Worm (Caenorhabditis elegans): Measurements from ENCODE around the gene Y102E9.6.

Gene Y102E9.6

DNA sequence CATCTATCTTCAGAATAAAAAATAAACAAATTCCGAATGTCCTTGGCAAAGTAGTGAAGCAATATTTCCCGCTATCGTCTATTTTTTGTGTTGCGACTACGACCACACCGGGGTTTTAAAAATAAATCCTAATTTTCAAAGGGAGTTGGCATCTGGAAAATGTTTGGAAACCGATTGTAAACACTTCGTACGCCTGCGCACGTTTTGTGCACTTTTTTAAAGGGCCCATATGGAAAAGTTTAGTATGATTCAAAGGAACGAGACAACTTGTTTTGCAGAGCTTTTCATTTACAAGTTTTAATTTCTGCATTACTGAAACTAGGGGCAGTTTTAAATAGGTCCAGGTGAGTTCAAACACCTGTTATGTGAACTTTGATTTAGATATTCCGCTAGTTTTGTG is 3.6 kb upstream of the Y102E9.6 start:
- TF ChIP-seq flh-1 (GFP tag; optimal IDR thresholded peaks at IDR 0.05): no peak
- no peak for TF ChIP-seq ham-2 (GFP tag; optimal IDR thresholded peaks at IDR 0.05)
- no peak for TF ChIP-seq unc-62 (GFP tag; optimal IDR thresholded peaks at IDR 0.05)
- no peak for TF ChIP-seq sptf-1 (tag; optimal IDR thresholded peaks at IDR 0.05)
- no peak for TF ChIP-seq nhr-76 (tag; optimal IDR thresholded peaks at IDR 0.05)

DNA sequence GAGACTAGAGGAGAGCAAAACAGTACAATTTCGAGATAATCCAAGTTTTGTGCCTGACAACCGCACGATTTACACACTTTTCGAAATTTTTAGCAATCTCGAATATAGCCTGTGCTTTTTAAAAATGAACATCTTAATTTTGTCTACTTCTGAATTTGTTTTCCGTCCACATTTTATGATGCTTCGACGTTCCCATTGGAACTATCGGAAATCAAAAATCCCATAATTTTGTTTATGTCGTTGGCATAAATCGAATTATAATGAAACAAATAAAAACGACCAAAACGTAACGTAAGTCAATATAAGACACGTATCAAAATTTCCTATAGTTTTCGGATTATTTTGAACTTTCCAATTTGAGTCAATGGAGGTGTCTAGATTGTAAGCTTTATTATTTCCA is 505 bp upstream of the Y102E9.6 start, which contains the start of gene K07E12.2:
Gene K07E12.2 (plus strand): TSS at position 301 of the 400 bp plus-strand sequence.
- TF ChIP-seq hlh-1 (tag; optimal IDR thresholded peaks at IDR 0.05): no peak
- TF ChIP-seq elt-1 (tag; optimal IDR thresholded peaks at IDR 0.05; ENCODE audit: borderline replicate concordance, insufficient read depth): no peak
- no peak for TF ChIP-seq ceh-83 (GFP tag; optimal IDR thresholded peaks at IDR 0.05)
- TF ChIP-seq M03D4.4 (tag; optimal IDR thresholded peaks at IDR 0.05): no peak
- no peak for TF ChIP-seq blmp-1 (tag; optimal IDR thresholded peaks at IDR 0.05)
- no peak for TF ChIP-seq mls-2 (tag; optimal IDR thresholded peaks at IDR 0.05)
- TF ChIP-seq zip-8 (tag; optimal IDR thresholded peaks at IDR 0.05): no peak

DNA sequence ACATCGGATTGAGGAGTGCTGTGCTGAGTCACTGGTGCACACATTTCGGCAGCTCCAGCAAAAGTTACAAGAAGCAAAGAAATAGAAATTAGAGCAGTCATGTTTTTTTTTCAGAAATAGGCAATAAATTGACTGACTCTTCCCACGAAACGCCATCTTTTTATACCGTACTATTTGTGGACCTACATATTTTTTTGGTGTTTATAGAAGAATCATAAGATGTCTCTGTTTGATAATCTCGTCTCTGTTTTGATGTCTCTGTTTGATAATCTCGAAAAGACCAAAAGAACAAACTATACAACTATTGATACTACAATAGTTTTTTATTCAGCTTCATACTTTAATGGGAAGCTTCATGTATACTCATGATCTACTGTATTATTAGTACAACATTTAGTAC is 2.0 kb downstream of the Y102E9.6 start, which contains the start of gene Y102E9.3:
Gene Y102E9.3 (minus strand): TSS at position 101 of the 400 bp plus-strand sequence.
- TF ChIP-seq lin-13 (tag; optimal IDR thresholded peaks at IDR 0.05): no peak
- no peak for TF ChIP-seq nhr-237 (tag; optimal IDR thresholded peaks at IDR 0.05)
- no peak for TF ChIP-seq ceh-39 (tag; optimal IDR thresholded peaks at IDR 0.05)
- TF ChIP-seq unc-120 (tag; optimal IDR thresholded peaks at IDR 0.05; ENCODE audit: poor library complexity, severe bottlenecking): no peak
- TF ChIP-seq lsy-2 (tag; optimal IDR thresholded peaks at IDR 0.05): no peak
- TF ChIP-seq M03D4.4 (tag; optimal IDR thresholded peaks at IDR 0.05): no peak
- no peak for TF ChIP-seq elt-1 (tag; optimal IDR thresholded peaks at IDR 0.05; ENCODE audit: borderline replicate concordance, insufficient read depth)
- TF ChIP-seq ces-1 (GFP tag; optimal IDR thresholded peaks at IDR 0.05): no peak
- TF ChIP-seq snpc-4 (tag; optimal IDR thresholded peaks at IDR 0.05): no peak
- TF ChIP-seq hlh-1 (tag; optimal IDR thresholded peaks at IDR 0.05): no peak
- no peak for TF ChIP-seq sem-2 (GFP tag; optimal IDR thresholded peaks at IDR 0.05)
- TF ChIP-seq mep-1 (tag; optimal IDR thresholded peaks at IDR 0.05): no peak
- no peak for TF ChIP-seq nhr-76 (tag; optimal IDR thresholded peaks at IDR 0.05)
- no peak for TF ChIP-seq lin-32 (GFP tag; optimal IDR thresholded peaks at IDR 0.05)
- no peak for TF ChIP-seq elt-3 (tag; optimal IDR thresholded peaks at IDR 0.05)
- TF ChIP-seq pha-4 (tag; optimal IDR thresholded peaks at IDR 0.05): no peak
- no peak for TF ChIP-seq bed-3 (GFP tag; optimal IDR thresholded peaks at IDR 0.05)

DNA sequence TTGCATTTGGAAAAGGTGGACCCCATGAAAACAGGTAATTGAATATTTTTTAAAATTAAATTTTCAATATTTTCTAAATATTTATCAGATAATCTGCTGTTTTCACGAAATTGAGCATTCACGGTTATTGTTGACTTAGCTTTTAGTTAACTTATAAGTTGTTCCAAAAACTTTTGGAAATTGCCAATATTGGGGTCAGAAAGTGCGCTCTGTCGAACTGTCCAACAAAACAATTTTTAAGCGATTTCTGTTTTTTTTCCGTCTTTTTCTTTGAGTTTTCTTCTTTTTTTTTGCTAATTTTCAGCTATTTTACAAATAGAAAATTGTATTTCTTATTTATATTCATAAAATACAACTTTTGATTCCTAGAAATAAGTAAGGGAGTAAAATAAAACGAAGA is 5.2 kb downstream of the Y102E9.6 start:
- TF ChIP-seq pha-4 (tag; optimal IDR thresholded peaks at IDR 0.05) (no peak), sptf-1 (tag; optimal IDR thresholded peaks at IDR 0.05) (no peak), elt-3 (tag; optimal IDR thresholded peaks at IDR 0.05) (no peak), mab-5 (tag; optimal IDR thresholded peaks at IDR 0.05) (no peak), nhr-2 (tag; optimal IDR thresholded peaks at IDR 0.05) (no peak), lin-13 (tag; optimal IDR thresholded peaks at IDR 0.05) (no peak), snpc-4 (tag; optimal IDR thresholded peaks at IDR 0.05) (no peak), mls-2 (tag; optimal IDR thresholded peaks at IDR 0.05) (no peak), mep-1 (tag; optimal IDR thresholded peaks at IDR 0.05) (no peak), sem-2 (GFP tag; optimal IDR thresholded peaks at IDR 0.05) (no peak), tbx-8 (GFP tag; optimal IDR thresholded peaks at IDR 0.05) (no peak), zip-8 (tag; optimal IDR thresholded peaks at IDR 0.05) (no peak), nhr-28 (tag; optimal IDR thresholded peaks at IDR 0.05) (no peak), blmp-1 (tag; optimal IDR thresholded peaks at IDR 0.05) (no peak), nhr-76 (tag; optimal IDR thresholded peaks at IDR 0.05) (no peak)

DNA sequence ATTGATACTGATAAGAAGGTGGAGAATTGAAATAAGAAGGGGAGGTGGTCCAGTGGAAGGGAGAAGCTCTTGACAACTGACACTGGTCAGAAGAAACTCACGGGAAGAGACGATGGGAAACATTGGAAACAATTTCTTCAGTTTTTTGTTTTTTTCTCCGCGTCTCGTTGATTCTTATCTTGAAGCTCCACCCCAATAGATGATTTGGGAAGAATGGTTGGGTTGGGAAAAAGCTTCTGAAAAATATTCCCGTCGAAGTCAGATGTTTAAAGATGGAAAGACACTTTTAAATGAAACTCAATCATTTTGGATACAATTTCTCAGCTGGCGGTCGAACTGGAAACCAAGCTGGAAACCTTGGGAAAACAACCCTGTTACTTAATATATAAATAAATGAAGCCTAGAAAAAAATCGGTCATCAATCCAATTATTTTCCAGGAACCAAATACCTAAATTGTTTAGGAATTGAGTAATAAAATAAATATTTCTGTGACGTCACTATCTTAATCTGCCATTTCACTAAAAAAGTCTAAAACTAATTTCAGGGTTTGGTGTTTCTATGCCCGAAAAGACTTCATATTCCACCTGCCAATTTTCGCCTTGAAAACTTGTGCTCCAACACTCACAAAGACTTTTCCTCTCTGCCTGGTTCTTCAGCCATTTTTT is 6.1 kb downstream of the Y102E9.6 start, which contains the start of the genes Y102E9.5 and odr-4:
Gene Y102E9.5 (minus strand): TSS at position 101 of the 666 bp plus-strand sequence.
Gene odr-4 (plus strand): TSS at position 616 of the 666 bp plus-strand sequence.
- TF ChIP-seq lin-13 (tag; optimal IDR thresholded peaks at IDR 0.05): no peak
- peak; percentile 63 for TF ChIP-seq hlh-1 (tag; optimal IDR thresholded peaks at IDR 0.05)
- peak; percentile 3 for TF ChIP-seq unc-120 (tag; optimal IDR thresholded peaks at IDR 0.05; ENCODE audit: poor library complexity, severe bottlenecking)

DNA sequence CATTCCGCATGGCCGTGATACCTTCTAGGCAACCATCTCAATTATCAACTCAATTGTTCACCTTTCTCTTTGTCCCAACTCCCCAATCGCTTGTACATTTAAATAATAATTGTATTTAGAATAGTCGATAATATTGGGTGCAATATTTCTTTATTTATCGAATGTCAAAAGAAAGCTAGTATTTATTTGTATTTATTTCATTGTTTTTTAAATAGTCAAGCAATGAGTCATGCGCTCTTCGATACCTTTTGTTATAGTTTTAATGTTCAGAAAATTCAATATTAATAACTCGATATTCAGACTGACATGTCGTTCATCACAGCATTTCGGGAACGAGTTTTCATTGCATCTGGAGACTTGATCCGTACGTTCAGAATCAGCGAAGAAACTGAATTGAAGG is 11.0 kb downstream of the Y102E9.6 start, which contains the start of gene wdr-4:
Gene wdr-4 (plus strand): TSS at position 301 of the 400 bp plus-strand sequence.
- TF ChIP-seq sem-2 (GFP tag; optimal IDR thresholded peaks at IDR 0.05): no peak
- TF ChIP-seq nhr-2 (tag; optimal IDR thresholded peaks at IDR 0.05): no peak
- no peak for TF ChIP-seq drap-1 (GFP tag; optimal IDR thresholded peaks at IDR 0.05)
- TF ChIP-seq zip-8 (tag; optimal IDR thresholded peaks at IDR 0.05): no peak
- no peak for TF ChIP-seq lsy-2 (tag; optimal IDR thresholded peaks at IDR 0.05)
- no peak for TF ChIP-seq cnd-1 (tag; optimal IDR thresholded peaks at IDR 0.05)
- TF ChIP-seq mls-2 (tag; optimal IDR thresholded peaks at IDR 0.05): no peak
- TF ChIP-seq ceh-43 (GFP tag; optimal IDR thresholded peaks at IDR 0.05): no peak
- no peak for TF ChIP-seq unc-39 (tag; optimal IDR thresholded peaks at IDR 0.05)
- no peak for TF ChIP-seq nhr-76 (tag; optimal IDR thresholded peaks at IDR 0.05)
- no peak for TF ChIP-seq nhr-28 (tag; optimal IDR thresholded peaks at IDR 0.05)
- no peak for TF ChIP-seq lin-13 (tag; optimal IDR thresholded peaks at IDR 0.05)
- no peak for TF ChIP-seq M03D4.4 (tag; optimal IDR thresholded peaks at IDR 0.05)
- TF ChIP-seq elt-3 (tag; optimal IDR thresholded peaks at IDR 0.05): no peak

Measured in whole organism, mixed stage, embryonic.